Worm (Caenorhabditis elegans): ENCODE data around the gene nhr-275.

Gene nhr-275

DNA sequence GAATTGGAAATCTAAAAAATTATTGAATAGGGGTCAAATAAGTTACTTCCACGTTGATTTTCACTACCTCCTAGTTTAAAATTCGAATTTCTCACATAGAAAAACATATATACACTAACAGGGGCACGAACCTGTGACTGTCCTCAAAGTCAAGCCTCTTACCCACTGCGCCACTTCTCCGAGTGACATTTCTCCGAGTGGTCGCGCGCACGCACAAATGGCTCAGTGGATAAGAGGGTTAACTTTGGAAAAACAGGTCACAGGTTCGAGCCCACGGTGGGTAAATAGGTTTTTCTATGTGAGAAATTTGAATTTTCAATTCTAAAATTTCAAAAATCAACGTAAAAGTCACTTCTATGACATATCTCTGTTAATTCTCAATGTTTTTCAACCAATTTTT lies 10.4 kb upstream of the nhr-275 start (continued):
- no peak for TF ChIP-seq snpc-4 (tag; optimal IDR thresholded peaks at IDR 0.05)
- TF ChIP-seq elt-2 (tag; optimal IDR thresholded peaks at IDR 0.05): no peak
- no peak for TF ChIP-seq ztf-11 (tag; optimal IDR thresholded peaks at IDR 0.05)
- no peak for TF ChIP-seq lsy-2 (tag; optimal IDR thresholded peaks at IDR 0.05)
- no peak for TF ChIP-seq pax-3 (tag; optimal IDR thresholded peaks at IDR 0.05)
- peak; percentile 42 for TF ChIP-seq nhr-85 (tag)
- no peak for TF ChIP-seq C04F5.9 (tag; optimal IDR thresholded peaks at IDR 0.05)
- TF ChIP-seq Y116A8C.19 (tag; optimal IDR thresholded peaks at IDR 0.05; ENCODE audit: borderline replicate concordance): no peak
- no peak for TF ChIP-seq swsn-7 (tag; optimal IDR thresholded peaks at IDR 0.05)
- TF ChIP-seq nhr-84 (tag; optimal IDR thresholded peaks at IDR 0.05): no peak
- no peak for TF ChIP-seq F16B12.6 (tag; optimal IDR thresholded peaks at IDR 0.05)
- no peak for TF ChIP-seq elt-3 (tag; optimal IDR thresholded peaks at IDR 0.05)
- TF ChIP-seq lir-3 (tag; optimal IDR thresholded peaks at IDR 0.05; ENCODE audit: poor library complexity): no peak
- TF ChIP-seq mdl-1 (tag; optimal IDR thresholded peaks at IDR 0.05): no peak
- TF ChIP-seq hlh-17 (GFP tag; optimal IDR thresholded peaks at IDR 0.05; ENCODE audit: borderline replicate concordance): no peak
- no peak for TF ChIP-seq ces-1 (GFP tag; optimal IDR thresholded peaks at IDR 0.05)
- no peak for TF ChIP-seq nhr-237 (tag; optimal IDR thresholded peaks at IDR 0.05)
- no peak for TF ChIP-seq nhr-90 (tag; optimal IDR thresholded peaks at IDR 0.05; ENCODE audit: poor library complexity)
- peak in 1 of 3 experiments; percentile 21 for TF ChIP-seq ceh-82 (tag; optimal IDR thresholded peaks at IDR 0.05)
- no peak for TF ChIP-seq nhr-19 (GFP tag; conservative IDR thresholded peaks at IDR 0.05)

DNA sequence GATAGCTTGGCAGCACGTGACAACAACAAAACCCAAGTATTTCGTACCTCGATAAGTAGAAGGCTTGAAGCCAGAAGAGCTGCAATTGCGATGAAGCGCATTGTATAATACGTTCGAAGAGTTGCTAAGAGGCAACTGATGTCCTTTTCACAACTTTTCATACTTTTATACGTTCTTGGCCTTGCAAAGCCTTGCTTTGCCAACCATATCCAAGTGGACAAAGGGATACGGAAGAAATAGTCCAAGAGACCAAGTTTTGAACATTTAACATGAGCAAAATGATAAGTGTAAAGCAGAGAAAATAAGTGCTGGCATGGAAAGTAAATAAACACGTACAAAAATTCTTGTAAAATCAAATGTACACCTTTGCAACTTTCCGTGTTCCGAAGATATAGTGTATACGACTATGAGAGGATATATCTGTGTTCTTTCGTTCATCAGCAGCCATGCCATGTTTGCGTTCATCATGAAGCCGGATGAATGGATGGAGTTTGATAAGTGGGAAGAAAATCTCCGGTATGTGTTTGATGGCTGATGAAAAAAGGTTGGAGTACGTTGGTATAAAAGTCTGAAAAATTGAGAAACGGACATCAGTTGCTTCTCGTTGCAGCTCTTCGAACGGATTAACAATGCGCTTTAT lies 7.5 kb upstream of the nhr-275 start, which contains the start of the genes Y5H2A.4 and abu-4:
TSS of gene Y5H2A.4 (minus strand) at position 101 of the 640 bp plus-strand sequence.
TSS of gene abu-4 (plus strand) at position 590 of the 640 bp plus-strand sequence.
- TF ChIP-seq fos-1 (tag; optimal IDR thresholded peaks at IDR 0.05) (no peak), zip-4 (GFP tag; optimal IDR thresholded peaks at IDR 0.05) (no peak), lir-3 (tag; optimal IDR thresholded peaks at IDR 0.05; ENCODE audit: poor library complexity) (no peak), ceh-8 (GFP tag; optimal IDR thresholded peaks at IDR 0.05) (no peak), vab-15 (tag; optimal IDR thresholded peaks at IDR 0.05) (no peak), unc-30 (tag; optimal IDR thresholded peaks at IDR 0.05) (no peak), Y116A8C.19 (tag; optimal IDR thresholded peaks at IDR 0.05; ENCODE audit: borderline replicate concordance) (no peak)

DNA sequence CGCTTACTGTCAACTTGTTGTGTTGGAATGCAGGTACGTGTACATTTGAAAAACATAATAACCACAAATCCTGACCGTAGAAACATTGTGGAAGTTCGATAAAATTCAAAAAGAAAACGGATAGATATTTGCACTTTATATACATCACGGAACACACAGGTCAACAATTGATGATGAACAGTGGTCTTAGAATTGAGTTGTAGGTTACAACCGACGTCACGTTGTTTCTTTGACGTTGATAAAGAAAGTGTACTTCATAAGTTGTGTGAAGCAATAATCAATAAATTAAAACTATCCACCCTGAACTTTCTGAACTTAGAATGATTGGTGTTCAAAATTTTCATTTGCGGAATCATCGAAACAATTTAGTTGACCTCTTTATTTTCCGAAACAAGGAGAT lies 4.9 kb upstream of the nhr-275 start, which contains the start of gene Y5H2A.1:
TSS of gene Y5H2A.1 (minus strand) at position 101 of the 400 bp plus-strand sequence.
- TF ChIP-seq pqm-1 (tag; optimal IDR thresholded peaks at IDR 0.05) (no peak), dpl-1 (GFP tag; optimal IDR thresholded peaks at IDR 0.05) (no peak), ztf-11 (tag; optimal IDR thresholded peaks at IDR 0.05) (no peak), nhr-77 (tag; optimal IDR thresholded peaks at IDR 0.05) (no peak), fkh-8 (tag; optimal IDR thresholded peaks at IDR 0.05) (no peak), unc-98 (GFP tag; IDR thresholded peaks at IDR 0.05) (no peak), pag-3 (tag; optimal IDR thresholded peaks at IDR 0.05; ENCODE audit: borderline replicate concordance, insufficient read depth) (no peak), irx-1 (tag; optimal IDR thresholded peaks at IDR 0.05) (no peak), lin-15B (tag; optimal IDR thresholded peaks at IDR 0.05) (no peak), ama-1 (optimal IDR thresholded peaks at IDR 0.05) (no peak), sox-4 (tag; optimal IDR thresholded peaks at IDR 0.05) (no peak), ets-5 (GFP tag; IDR thresholded peaks at IDR 0.05) (no peak), elt-2 (tag; optimal IDR thresholded peaks at IDR 0.05) (no peak), nhr-71 (tag; optimal IDR thresholded peaks at IDR 0.05) (no peak), C04F5.9 (tag; optimal IDR thresholded peaks at IDR 0.05) (no peak), fkh-10 (GFP tag; optimal IDR thresholded peaks at IDR 0.05) (no peak)
